Worm (Caenorhabditis elegans) whole organism, L1 larva: ENCODE measurements around the gene K10D11.2.

Source experiments
- C04F5.9 ChIP-seq: sonication (generic microtip); optimal IDR thresholded peaks from 2 replicates; lab custom pipeline; 2016; ENCODE audit warnings: missing genetic modification characterization, missing compliant biosample characterization
- ceh-63 ChIP-seq: fragments of 200-800 bp; sonication (Bioruptor generic); optimal IDR thresholded peaks from 2 replicates; lab custom pipeline; 2018; ENCODE audit warnings: mild to moderate bottlenecking, missing genetic modification characterization, missing compliant biosample characterization
- ceh-8 ChIP-seq: fragments of 200-800 bp; sonication (Bioruptor generic); optimal IDR thresholded peaks from 2 replicates; lab custom pipeline; 2018; ENCODE audit warnings: mild to moderate bottlenecking, missing genetic modification characterization, moderate library complexity, missing compliant biosample characterization
- ceh-82 ChIP-seq, 3 experiments: fragments of 150-350 bp in 1 of 3; sonication (generic microtip) in 2 of 3; optimal IDR thresholded peaks; 2 replicates each; lab custom pipeline; 2014 to 2017; ENCODE audit warnings: missing biosample characterization in 3 of 3, missing genetic modification characterization in 3 of 3
- ces-1 ChIP-seq: fragments of 150-350 bp; optimal IDR thresholded peaks from 2 replicates; lab custom pipeline; 2014; ENCODE audit warnings: missing biosample characterization, missing genetic modification reagents, missing genetic modification characterization
- dsc-1 ChIP-seq: sonication (generic microtip); optimal IDR thresholded peaks from 2 replicates; lab custom pipeline; 2016; ENCODE audit warnings: mild to moderate bottlenecking, missing genetic modification characterization, missing compliant biosample characterization
- efl-1 ChIP-seq, 4 experiments: fragments of 150-350 bp; optimal IDR thresholded peaks in 3 of 4; peaks in 1 of 4; 1 replicate in 1 of 4; 2 replicates in 3 of 4; lab custom pipeline; 2014; ENCODE audit warnings: missing biosample characterization in 2 of 4, missing genetic modification characterization in 2 of 4, missing genetic modification reagents in 2 of 4
- elt-2 ChIP-seq: sonication (generic microtip); optimal IDR thresholded peaks from 2 replicates; lab custom pipeline; 2016; ENCODE audit warnings: missing genetic modification characterization, mild to moderate bottlenecking, inconsistent platforms, missing compliant biosample characterization, missing genetic modification reagents
- ets-5 ChIP-seq: fragments of 200-800 bp; sonication (Bioruptor generic); IDR thresholded peaks from 2 replicates; pipeline ENCODE4 v1.3.6; 2022; ENCODE audit warnings: missing genetic modification characterization, missing compliant biosample characterization
- fkh-10 ChIP-seq: sonication (generic microtip); optimal IDR thresholded peaks from 2 replicates; lab custom pipeline; 2017; ENCODE audit warnings: missing biosample characterization, missing genetic modification reagents, missing genetic modification characterization
- fkh-8 ChIP-seq: sonication (generic microtip); optimal IDR thresholded peaks from 2 replicates; lab custom pipeline; 2016; ENCODE audit warnings: mild to moderate bottlenecking, missing genetic modification characterization, missing compliant biosample characterization
- fos-1 ChIP-seq: fragments of 150-350 bp; optimal IDR thresholded peaks from 2 replicates; lab custom pipeline; 2014; ENCODE audit warnings: missing biosample characterization, missing genetic modification characterization
- lin-14 ChIP-seq: fragments of 200-800 bp; sonication (Bioruptor generic); optimal IDR thresholded peaks from 2 replicates; lab custom pipeline; 2018; ENCODE audit warnings: mild to moderate bottlenecking, missing genetic modification characterization, moderate library complexity, missing compliant biosample characterization
- lin-15B ChIP-seq: fragments of 150-350 bp; sonication (generic microtip); optimal IDR thresholded peaks from 3 replicates; lab custom pipeline; 2014; ENCODE audit warnings: missing biosample characterization, missing genetic modification characterization
- lsy-2 ChIP-seq, 2 experiments: fragments of 150-350 bp; optimal IDR thresholded peaks; 2 replicates each; lab custom pipeline; 2014; ENCODE audit warnings: missing biosample characterization in 2 of 2, missing genetic modification characterization in 2 of 2
- mab-9 ChIP-seq: fragments of 200-800 bp; sonication (Bioruptor generic); IDR thresholded peaks from 2 replicates; pipeline ENCODE4 v1.3.6; 2022; ENCODE audit warnings: missing genetic modification reagents, missing genetic modification characterization, missing compliant biosample characterization
- mep-1 ChIP-seq: fragments of 150-350 bp; optimal IDR thresholded peaks from 2 replicates; lab custom pipeline; 2014; ENCODE audit warnings: missing biosample characterization, missing genetic modification characterization
- nhr-12 ChIP-seq: sonication (generic microtip); optimal IDR thresholded peaks from 2 replicates; lab custom pipeline; 2017; ENCODE audit warnings: missing biosample characterization, missing genetic modification characterization
- nhr-28 ChIP-seq: fragments of 150-350 bp; optimal IDR thresholded peaks from 2 replicates; lab custom pipeline; 2014; ENCODE audit warnings: missing biosample characterization, missing genetic modification characterization
- nhr-47 ChIP-seq: sonication (generic microtip); optimal IDR thresholded peaks from 2 replicates; lab custom pipeline; 2016; ENCODE audit warnings: mild to moderate bottlenecking, missing genetic modification characterization, moderate library complexity, missing compliant biosample characterization
- nhr-71 ChIP-seq: sonication (generic microtip); optimal IDR thresholded peaks from 2 replicates; lab custom pipeline; 2016; ENCODE audit warnings: mild to moderate bottlenecking, missing genetic modification characterization, moderate library complexity, missing compliant biosample characterization
- nhr-77 ChIP-seq: fragments of 150-350 bp; optimal IDR thresholded peaks from 2 replicates; lab custom pipeline; 2014; ENCODE audit warnings: missing biosample characterization, missing genetic modification characterization
- nhr-84 ChIP-seq: sonication (generic microtip); optimal IDR thresholded peaks from 2 replicates; lab custom pipeline; 2017; ENCODE audit warnings: missing biosample characterization, missing genetic modification characterization
- nhr-85 ChIP-seq: sonication (generic microtip); peaks from one replicate; lab custom pipeline; 2016; ENCODE audit warnings: missing genetic modification characterization, inconsistent platforms, missing compliant biosample characterization
- pax-3 ChIP-seq: fragments of 200-800 bp; sonication (Bioruptor generic); optimal IDR thresholded peaks from 2 replicates; lab custom pipeline; 2018; ENCODE audit warnings: mild to moderate bottlenecking, missing genetic modification characterization, moderate library complexity, missing compliant biosample characterization
- rnt-1 ChIP-seq: sonication (generic microtip); optimal IDR thresholded peaks from 2 replicates; lab custom pipeline; 2016; ENCODE audit warnings: mild to moderate bottlenecking, missing genetic modification characterization, moderate library complexity, missing compliant biosample characterization
- skn-1 ChIP-seq: fragments of 150-350 bp; optimal IDR thresholded peaks from 2 replicates; lab custom pipeline; 2014; ENCODE audit warnings: missing biosample characterization, missing genetic modification characterization
- snpc-4 ChIP-seq: fragments of 150-350 bp; optimal IDR thresholded peaks from 2 replicates; lab custom pipeline; 2014; ENCODE audit warnings: missing biosample characterization, missing genetic modification characterization
- snu-23 ChIP-seq: sonication (generic microtip); optimal IDR thresholded peaks from 2 replicates; lab custom pipeline; 2016; ENCODE audit warnings: missing genetic modification characterization, missing compliant biosample characterization
- sptf-1 ChIP-seq: fragments of 150-350 bp; optimal IDR thresholded peaks from 2 replicates; lab custom pipeline; 2014; ENCODE audit warnings: missing biosample characterization, missing genetic modification characterization
- swsn-7 ChIP-seq: sonication (generic microtip); optimal IDR thresholded peaks from 2 replicates; lab custom pipeline; 2016; ENCODE audit warnings: missing genetic modification characterization, missing compliant biosample characterization
- unc-130 ChIP-seq: fragments of 150-350 bp; optimal IDR thresholded peaks from 2 replicates; lab custom pipeline; 2017; ENCODE audit warnings: missing biosample characterization, missing genetic modification characterization, inconsistent platforms
- unc-62 ChIP-seq: fragments of 150-350 bp; optimal IDR thresholded peaks from 2 replicates; lab custom pipeline; 2014; ENCODE audit warnings: missing biosample characterization, missing genetic modification reagents, missing genetic modification characterization
- xbp-1 ChIP-seq: sonication (generic microtip); optimal IDR thresholded peaks from 2 replicates; lab custom pipeline; 2016; ENCODE audit warnings: missing genetic modification characterization, missing compliant biosample characterization
- zag-1 ChIP-seq: fragments of 150-350 bp; optimal IDR thresholded peaks from 2 replicates; lab custom pipeline; 2014; ENCODE audit warnings: missing biosample characterization, missing genetic modification characterization

Gene K10D11.2

ce11 chrIV:13013231-13013630, 34.4 kb downstream of the K10D11.2 start (continued):
- TF ChIP-seq ceh-8 (GFP tag; lab: Kevin White, UChicago): no peak
- TF ChIP-seq unc-62 (GFP tag; lab: Kevin White, UChicago): no peak
- TF ChIP-seq elt-2: no peak
- TF ChIP-seq unc-130 (tag; lab: Kevin White, UChicago): no peak
- TF ChIP-seq mab-9: no peak
- TF ChIP-seq dsc-1: no peak
- no peak for TF ChIP-seq sptf-1 (tag; lab: Kevin White, UChicago)

- TF ChIP-seq lin-14 (GFP tag; lab: Kevin White, UChicago) (peak; percentile 20), nhr-28 (tag; lab: Kevin White, UChicago) (no peak), nhr-84 (tag; lab: Kevin White, UChicago) (no peak), mab-9 (no peak), nhr-85 (tag; lab: Kevin White, UChicago) (peak; percentile 87), sptf-1 (tag; lab: Kevin White, UChicago) (no peak), unc-62 (GFP tag; lab: Kevin White, UChicago) (no peak), mep-1 (tag; lab: Kevin White, UChicago) (no peak), lin-15B (tag; lab: Kevin White, UChicago) (no peak), snpc-4 (tag; lab: Kevin White, UChicago) (peak; percentile 82), fos-1 (tag; lab: Kevin White, UChicago) (no peak)
Observed at ce11 chrIV:13013711-13014341, 35.0 kb downstream of the K10D11.2 start.

DNA sequence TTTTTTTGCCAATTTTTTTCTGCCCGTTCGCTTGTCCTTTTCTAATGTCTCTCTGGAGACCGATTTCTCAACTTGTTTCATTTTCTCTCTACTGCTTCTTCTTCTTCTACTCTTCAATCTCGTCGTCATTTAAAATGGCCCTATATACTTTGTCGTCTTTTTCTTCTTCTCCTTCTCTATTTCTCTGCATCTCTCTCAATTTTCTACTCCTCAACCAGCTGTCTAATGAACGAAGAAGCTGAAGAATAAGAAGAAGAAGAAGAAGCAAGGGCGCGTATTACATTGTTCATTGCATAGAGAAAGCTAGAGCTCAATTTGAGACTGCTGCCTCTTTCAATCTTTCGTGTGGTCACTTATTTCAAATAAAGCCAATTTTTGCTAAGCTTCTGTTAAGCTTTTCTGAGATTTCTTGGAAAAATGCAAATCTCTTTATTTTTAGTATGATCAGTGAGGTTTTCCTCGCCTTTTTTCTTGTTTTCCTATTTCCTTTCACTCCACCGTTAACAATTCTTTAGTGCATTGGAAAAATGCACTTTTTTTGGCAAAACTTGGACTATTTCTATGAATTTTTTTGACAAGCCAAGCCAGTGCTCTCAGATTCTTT, 37.1 kb downstream of the K10D11.2 start:
- TF ChIP-seq pax-3: peak; percentile 28
- peak in 1 of 3 experiments; percentile 11 for TF ChIP-seq ceh-82 (tag; optimal IDR thresholded peaks at IDR 0.05; lab: Kevin White, UChicago)
- TF ChIP-seq fkh-10 (GFP tag; lab: Kevin White, UChicago): peak; percentile 11
- TF ChIP-seq nhr-77 (tag; lab: Kevin White, UChicago): no peak
- peak; percentile 43 for TF ChIP-seq nhr-47 (tag; lab: Kevin White, UChicago)
- no peak for TF ChIP-seq nhr-28 (tag; lab: Kevin White, UChicago)
- TF ChIP-seq efl-1 (optimal IDR thresholded peaks at IDR 0.05; lab: Kevin White, UChicago): peak; percentile 24 to 29
- no peak for TF ChIP-seq efl-1 (GFP tag; optimal IDR thresholded peaks at IDR 0.05 in 1 of 2; lab: Kevin White, UChicago)
- peak; percentile 53 for TF ChIP-seq fkh-8 (tag; lab: Kevin White, UChicago)
- TF ChIP-seq mep-1 (tag; lab: Kevin White, UChicago): peak; percentile 27
- peak; percentile 89 for TF ChIP-seq dsc-1
- TF ChIP-seq nhr-71 (tag; lab: Kevin White, UChicago): peak; percentile 37
- TF ChIP-seq ets-5 (GFP tag; lab: Robert Waterston, UW): no peak
- no peak for TF ChIP-seq xbp-1 (tag; lab: Kevin White, UChicago)
- TF ChIP-seq C04F5.9 (tag; lab: Kevin White, UChicago): no peak
- no peak for TF ChIP-seq skn-1 (tag; lab: Kevin White, UChicago)
- TF ChIP-seq ceh-63 (GFP tag; lab: Kevin White, UChicago): no peak
- peak; percentile 30 for TF ChIP-seq rnt-1 (tag; lab: Kevin White, UChicago)
- TF ChIP-seq swsn-7: peak; percentile 15
- TF ChIP-seq lsy-2 (tag; optimal IDR thresholded peaks at IDR 0.05; lab: Kevin White, UChicago): peak in 1 of 2 experiments; percentile 35
- TF ChIP-seq lin-14 (GFP tag; lab: Kevin White, UChicago): peak; percentile 87
- TF ChIP-seq zag-1 (tag; lab: Kevin White, UChicago): no peak
- peak; percentile 31 for TF ChIP-seq snu-23 (GFP tag; lab: Kevin White, UChicago)
- no peak for TF ChIP-seq unc-130 (tag; lab: Kevin White, UChicago)

DNA sequence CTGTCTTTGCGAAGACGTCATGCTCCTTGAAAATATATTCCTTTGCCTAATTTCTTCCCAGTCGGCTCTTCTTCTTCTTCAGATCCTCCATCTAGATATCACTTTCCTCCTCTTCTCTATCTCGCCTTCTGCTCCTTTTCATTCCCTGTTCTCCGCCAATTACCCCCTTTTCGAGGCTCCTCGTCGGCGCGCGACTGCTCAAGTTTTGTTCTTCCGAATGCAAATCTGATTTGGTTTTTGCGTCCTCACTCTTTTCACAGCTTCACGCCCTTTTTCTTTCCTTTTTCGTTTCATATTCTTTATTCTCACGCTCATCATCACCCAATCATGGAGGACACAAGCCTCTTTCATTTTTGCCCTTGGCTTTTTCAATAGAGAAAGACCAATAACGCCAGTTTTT, 38.0 kb downstream of the K10D11.2 start:
- TF ChIP-seq ces-1 (peak; percentile 5), nhr-12 (tag; lab: Kevin White, UChicago) (no peak), lin-14 (GFP tag; lab: Kevin White, UChicago) (peak; percentile 74), skn-1 (tag; lab: Kevin White, UChicago) (no peak), fkh-10 (GFP tag; lab: Kevin White, UChicago) (peak; percentile 83), efl-1 (optimal IDR thresholded peaks at IDR 0.05; lab: Kevin White, UChicago) (no peak), efl-1 (GFP tag; optimal IDR thresholded peaks at IDR 0.05 in 1 of 2; lab: Kevin White, UChicago) (peak in 1 of 2 experiments; percentile 85)
